Fruit fly (Drosophila melanogaster) S2 (cell line): ENCODE measurements around the gene CG3679.

ENCODE experiments used
- CG8478 ChIP-seq: fragments of >200 bp; optimal IDR thresholded peaks from 2 replicates; lab custom pipeline; 2018
- CTCF ChIP-seq, 2 experiments: fragments of >200 bp; optimal IDR thresholded peaks; 2 replicates each; lab custom pipeline; 2018

dm6 chrX:16266437-16266836 is 37.2 kb upstream of the CG3679 start, which contains the start of gene CG12507:
- no peak for TF ChIP-seq CTCF (optimal IDR thresholded peaks at IDR 0.05; lab: Kevin White, UChicago)
- no peak for TF ChIP-seq CG8478 (lab: Kevin White, UChicago)
